Fruit fly (Drosophila melanogaster) whole organism, wandering third instar larva: ENCODE data around the gene ex.

Experiments used
- Hr78 ChIP-seq: fragments of >200 bp; optimal IDR thresholded peaks from 2 replicates; lab custom pipeline; 2017; ENCODE audit warnings: missing biosample characterization, missing genetic modification characterization
- N ChIP-seq: fragments of >200 bp; optimal IDR thresholded peaks from 2 replicates; lab custom pipeline; 2018; ENCODE audit warnings: missing biosample characterization, missing external identifiers, missing genetic modification characterization
- Vsx2 ChIP-seq: fragments of 200-300, 225-300 bp; sonication (Bioruptor generic); optimal IDR thresholded peaks from 2 replicates; lab custom pipeline; 2018; ENCODE audit warnings: missing biosample characterization, missing genetic modification characterization; ENCODE audit not compliant: partially characterized antibody
- dsf ChIP-seq: sonication (Bioruptor generic); optimal IDR thresholded peaks from 2 replicates; lab custom pipeline; 2016; ENCODE audit warnings: missing biosample characterization, missing genetic modification characterization, borderline replicate concordance
- rgr ChIP-seq: fragments of 200-800 bp; sonication (Bioruptor generic); optimal IDR thresholded peaks from 3 replicates; lab custom pipeline; 2016; ENCODE audit warnings: missing biosample characterization, mild to moderate bottlenecking, missing genetic modification characterization
- usp ChIP-seq: fragments of >200 bp; optimal IDR thresholded peaks from 2 replicates; lab custom pipeline; 2017; ENCODE audit warnings: missing biosample characterization, missing genetic modification characterization

dm6 chr2L:390509-390908 is 40.5 kb upstream of the ex start:
- TF ChIP-seq rgr (GFP tag; lab: Kevin White, UChicago), result no peak
- TF ChIP-seq dsf (GFP tag; lab: Kevin White, UChicago), result no peak
- TF ChIP-seq Vsx2 (GFP tag; lab: Kevin White, UChicago), result no peak
- TF ChIP-seq Hr78, result no peak
- no peak for TF ChIP-seq usp (GFP tag; lab: Kevin White, UChicago)
- TF ChIP-seq N (GFP tag; lab: Kevin White, UChicago), result no peak
